Worm (Caenorhabditis elegans) whole organism, L1 larva: ENCODE measurements around the gene mut-7.

Experiments
- C34B4.2 ChIP-seq: sonication (generic microtip); optimal IDR thresholded peaks from 2 replicates; lab custom pipeline; 2017; ENCODE audit warnings: mild to moderate bottlenecking, missing genetic modification characterization, missing compliant biosample characterization
- Y116A8C.19 ChIP-seq: sonication (generic microtip); optimal IDR thresholded peaks from 2 replicates; lab custom pipeline; 2016; ENCODE audit warnings: missing compliant biosample characterization, missing genetic modification characterization, borderline replicate concordance
- aha-1 ChIP-seq: fragments of 150-350 bp; optimal IDR thresholded peaks from 2 replicates; lab custom pipeline; 2014; ENCODE audit warnings: missing biosample characterization, missing genetic modification characterization
- ama-1 ChIP-seq: fragments of 150-350 bp; optimal IDR thresholded peaks from 2 replicates; lab custom pipeline; 2014
- blmp-1 ChIP-seq: fragments of 150-350 bp; optimal IDR thresholded peaks from 2 replicates; lab custom pipeline; 2014; ENCODE audit warnings: missing biosample characterization, missing genetic modification characterization
- ceh-63 ChIP-seq: fragments of 200-800 bp; sonication (Bioruptor generic); optimal IDR thresholded peaks from 2 replicates; lab custom pipeline; 2018; ENCODE audit warnings: mild to moderate bottlenecking, missing genetic modification characterization, missing compliant biosample characterization
- ceh-82 ChIP-seq, 3 experiments: fragments of 150-350 bp in 1 of 3; sonication (generic microtip) in 2 of 3; optimal IDR thresholded peaks; 2 replicates each; lab custom pipeline; 2014 to 2017; ENCODE audit warnings: missing biosample characterization in 3 of 3, missing genetic modification characterization in 3 of 3
- ceh-88 ChIP-seq: fragments of 200-800 bp; sonication (Bioruptor generic); IDR thresholded peaks from 2 replicates; pipeline ENCODE4 v1.3.6; 2022; ENCODE audit warnings: missing genetic modification characterization, missing compliant biosample characterization
- ceh-90 ChIP-seq: sonication (generic microtip); optimal IDR thresholded peaks from 2 replicates; lab custom pipeline; 2016; ENCODE audit warnings: missing genetic modification characterization, missing compliant biosample characterization
- ces-1 ChIP-seq: fragments of 150-350 bp; optimal IDR thresholded peaks from 2 replicates; lab custom pipeline; 2014; ENCODE audit warnings: missing biosample characterization, missing genetic modification reagents, missing genetic modification characterization
- dpl-1 ChIP-seq, 3 experiments: fragments of 150-350 bp in 2 of 3; sonication (generic microtip) in 1 of 3; optimal IDR thresholded peaks; 2 replicates each; lab custom pipeline; 2014 to 2017; ENCODE audit warnings: missing biosample characterization in 3 of 3, missing genetic modification characterization in 3 of 3, missing genetic modification reagents in 3 of 3
- dsc-1 ChIP-seq: sonication (generic microtip); optimal IDR thresholded peaks from 2 replicates; lab custom pipeline; 2016; ENCODE audit warnings: mild to moderate bottlenecking, missing genetic modification characterization, missing compliant biosample characterization
- efl-3 ChIP-seq: fragments of 200-800 bp; sonication (Bioruptor generic); optimal IDR thresholded peaks from 2 replicates; lab custom pipeline; 2018; ENCODE audit warnings: mild to moderate bottlenecking, missing genetic modification characterization, missing compliant biosample characterization
- egl-13 ChIP-seq: sonication (generic microtip); optimal IDR thresholded peaks from 2 replicates; lab custom pipeline; 2016; ENCODE audit warnings: missing genotype, missing genetic modification reagents, missing genetic modification characterization, missing compliant biosample characterization
- egl-27 ChIP-seq, 2 experiments: fragments of 150-350 bp in 1 of 2; sonication (generic microtip); optimal IDR thresholded peaks; 3 replicates each; lab custom pipeline; 2017 to 2018; ENCODE audit warnings: missing biosample characterization in 2 of 2, missing genetic modification characterization in 2 of 2, missing genetic modification reagents in 2 of 2
- elt-2 ChIP-seq: sonication (generic microtip); optimal IDR thresholded peaks from 2 replicates; lab custom pipeline; 2016; ENCODE audit warnings: missing genetic modification characterization, mild to moderate bottlenecking, inconsistent platforms, missing compliant biosample characterization, missing genetic modification reagents
- fkh-4 ChIP-seq: sonication (generic microtip); optimal IDR thresholded peaks from 2 replicates; lab custom pipeline; 2016; ENCODE audit warnings: missing compliant biosample characterization, missing genetic modification characterization, borderline replicate concordance
- fkh-8 ChIP-seq: sonication (generic microtip); optimal IDR thresholded peaks from 2 replicates; lab custom pipeline; 2016; ENCODE audit warnings: mild to moderate bottlenecking, missing genetic modification characterization, missing compliant biosample characterization
- hlh-17 ChIP-seq: fragments of 200-800 bp; sonication (Bioruptor generic); optimal IDR thresholded peaks from 2 replicates; lab custom pipeline; 2018; ENCODE audit warnings: missing genetic modification characterization, mild to moderate bottlenecking, missing compliant biosample characterization, moderate library complexity, borderline replicate concordance
- irx-1 ChIP-seq: sonication (generic microtip); optimal IDR thresholded peaks from 2 replicates; lab custom pipeline; 2016; ENCODE audit warnings: missing genetic modification characterization, missing compliant biosample characterization
- jun-1 ChIP-seq: fragments of 150-350 bp; optimal IDR thresholded peaks from 2 replicates; lab custom pipeline; 2014; ENCODE audit warnings: missing biosample characterization, missing genetic modification reagents, missing genetic modification characterization
- lin-13 ChIP-seq: fragments of 150-350 bp; optimal IDR thresholded peaks from 2 replicates; lab custom pipeline; 2014; ENCODE audit warnings: missing biosample characterization, missing genetic modification reagents, missing genetic modification characterization
- lin-14 ChIP-seq: fragments of 200-800 bp; sonication (Bioruptor generic); optimal IDR thresholded peaks from 2 replicates; lab custom pipeline; 2018; ENCODE audit warnings: mild to moderate bottlenecking, missing genetic modification characterization, moderate library complexity, missing compliant biosample characterization
- lin-15B ChIP-seq: fragments of 150-350 bp; sonication (generic microtip); optimal IDR thresholded peaks from 3 replicates; lab custom pipeline; 2014; ENCODE audit warnings: missing biosample characterization, missing genetic modification characterization
- lin-35 ChIP-seq, 2 experiments: fragments of 150-350 bp; optimal IDR thresholded peaks; 2 replicates each; lab custom pipeline; 2014; ENCODE audit warnings: missing biosample characterization in 2 of 2, missing genetic modification characterization in 2 of 2, missing genetic modification reagents in 2 of 2
- lin-39 ChIP-seq: fragments of 150-350 bp; optimal IDR thresholded peaks from 2 replicates; lab custom pipeline; 2014; ENCODE audit warnings: missing biosample characterization, missing genetic modification reagents, missing genetic modification characterization
- lir-3 ChIP-seq: sonication (generic microtip); optimal IDR thresholded peaks from 2 replicates; lab custom pipeline; 2016; ENCODE audit warnings: mild to moderate bottlenecking, missing genetic modification characterization, moderate library complexity, missing compliant biosample characterization; ENCODE audit not compliant: poor library complexity
- lsy-2 ChIP-seq, 2 experiments: fragments of 150-350 bp; optimal IDR thresholded peaks; 2 replicates each; lab custom pipeline; 2014; ENCODE audit warnings: missing biosample characterization in 2 of 2, missing genetic modification characterization in 2 of 2
- mdl-1 ChIP-seq, 2 experiments: fragments of 150-350 bp; optimal IDR thresholded peaks; 2 replicates each; lab custom pipeline; 2014 to 2017; ENCODE audit warnings: missing biosample characterization in 2 of 2, missing genetic modification characterization in 2 of 2, inconsistent platforms in 1 of 2
- nhr-11 ChIP-seq: fragments of 150-350 bp; optimal IDR thresholded peaks from 2 replicates; lab custom pipeline; 2014; ENCODE audit warnings: missing biosample characterization, missing genetic modification characterization
- nhr-12 ChIP-seq: sonication (generic microtip); optimal IDR thresholded peaks from 2 replicates; lab custom pipeline; 2017; ENCODE audit warnings: missing biosample characterization, missing genetic modification characterization
- nhr-19 ChIP-seq: fragments of 200-800 bp; sonication (Bioruptor generic); conservative IDR thresholded peaks from 2 replicates; pipeline ENCODE4 v1.3.6; 2022; ENCODE audit warnings: missing genetic modification characterization, missing compliant biosample characterization
- nhr-20 ChIP-seq: sonication (generic microtip); optimal IDR thresholded peaks from 2 replicates; lab custom pipeline; 2016; ENCODE audit warnings: mild to moderate bottlenecking, missing genetic modification characterization, missing compliant biosample characterization
- nhr-77 ChIP-seq: fragments of 150-350 bp; optimal IDR thresholded peaks from 2 replicates; lab custom pipeline; 2014; ENCODE audit warnings: missing biosample characterization, missing genetic modification characterization
- nhr-84 ChIP-seq: sonication (generic microtip); optimal IDR thresholded peaks from 2 replicates; lab custom pipeline; 2017; ENCODE audit warnings: missing biosample characterization, missing genetic modification characterization
- pag-3 ChIP-seq: sonication (generic microtip); optimal IDR thresholded peaks from 2 replicates; lab custom pipeline; 2017; ENCODE audit warnings: missing genetic modification characterization, mild to moderate bottlenecking, missing compliant biosample characterization, antibody characterized with exemption, borderline replicate concordance; ENCODE audit not compliant: insufficient read depth
- pax-3 ChIP-seq: fragments of 200-800 bp; sonication (Bioruptor generic); optimal IDR thresholded peaks from 2 replicates; lab custom pipeline; 2018; ENCODE audit warnings: mild to moderate bottlenecking, missing genetic modification characterization, moderate library complexity, missing compliant biosample characterization
- rnt-1 ChIP-seq: sonication (generic microtip); optimal IDR thresholded peaks from 2 replicates; lab custom pipeline; 2016; ENCODE audit warnings: mild to moderate bottlenecking, missing genetic modification characterization, moderate library complexity, missing compliant biosample characterization
- skn-1 ChIP-seq: fragments of 150-350 bp; optimal IDR thresholded peaks from 2 replicates; lab custom pipeline; 2014; ENCODE audit warnings: missing biosample characterization, missing genetic modification characterization
- snpc-4 ChIP-seq: fragments of 150-350 bp; optimal IDR thresholded peaks from 2 replicates; lab custom pipeline; 2014; ENCODE audit warnings: missing biosample characterization, missing genetic modification characterization
- snu-23 ChIP-seq: sonication (generic microtip); optimal IDR thresholded peaks from 2 replicates; lab custom pipeline; 2016; ENCODE audit warnings: missing genetic modification characterization, missing compliant biosample characterization
- sup-37 ChIP-seq: fragments of 200-800 bp; sonication (Bioruptor generic); optimal IDR thresholded peaks from 2 replicates; lab custom pipeline; 2018; ENCODE audit warnings: mild to moderate bottlenecking, missing genetic modification characterization, missing compliant biosample characterization
- swsn-7 ChIP-seq: sonication (generic microtip); optimal IDR thresholded peaks from 2 replicates; lab custom pipeline; 2016; ENCODE audit warnings: missing genetic modification characterization, missing compliant biosample characterization
- tbx-2 ChIP-seq: sonication (generic microtip); optimal IDR thresholded peaks from 2 replicates; lab custom pipeline; 2016; ENCODE audit warnings: missing genetic modification characterization, missing compliant biosample characterization
- tlp-1 ChIP-seq: fragments of 150-350 bp; optimal IDR thresholded peaks from 2 replicates; lab custom pipeline; 2014; ENCODE audit warnings: missing biosample characterization, missing genetic modification characterization
- unc-130 ChIP-seq: fragments of 150-350 bp; optimal IDR thresholded peaks from 2 replicates; lab custom pipeline; 2017; ENCODE audit warnings: missing biosample characterization, missing genetic modification characterization, inconsistent platforms
- unc-62 ChIP-seq: fragments of 150-350 bp; optimal IDR thresholded peaks from 2 replicates; lab custom pipeline; 2014; ENCODE audit warnings: missing biosample characterization, missing genetic modification reagents, missing genetic modification characterization
- unc-86 ChIP-seq: sonication (generic microtip); optimal IDR thresholded peaks from 2 replicates; lab custom pipeline; 2016; ENCODE audit warnings: missing genetic modification characterization, missing compliant biosample characterization
- vab-15 ChIP-seq: sonication (generic microtip); optimal IDR thresholded peaks from 2 replicates; lab custom pipeline; 2017; ENCODE audit warnings: missing genotype, mild to moderate bottlenecking, missing genetic modification characterization, missing compliant biosample characterization
- zag-1 ChIP-seq: fragments of 150-350 bp; optimal IDR thresholded peaks from 2 replicates; lab custom pipeline; 2014; ENCODE audit warnings: missing biosample characterization, missing genetic modification characterization
- ztf-11 ChIP-seq, 2 experiments: sonication (generic microtip); optimal IDR thresholded peaks; 2 replicates each; lab custom pipeline; 2016 to 2017; ENCODE audit warnings: missing genetic modification characterization in 2 of 2, missing biosample characterization in 1 of 2, missing compliant biosample characterization in 1 of 2

mut-7 gene

ce11 chrIII:9546016-9546659 lies 4.0 kb upstream of the mut-7 start, which contains the start of gene unc-16:
Gene unc-16, plus strand, starts transcription at chrIII:9546258.
- peak; percentile 88 for TF ChIP-seq unc-130 (tag; lab: Kevin White, UChicago)
- TF ChIP-seq snu-23 (GFP tag; lab: Kevin White, UChicago), result peak; percentile 95
- TF ChIP-seq aha-1 (tag; lab: Kevin White, UChicago), result peak; percentile 67
- no peak for TF ChIP-seq nhr-12 (tag; lab: Kevin White, UChicago)
- peak; percentile 72 for TF ChIP-seq blmp-1 (tag; lab: Kevin White, UChicago)
- peak; percentile 51 for TF ChIP-seq ceh-63
- peak; percentile 93 for TF ChIP-seq rnt-1
- TF ChIP-seq dsc-1 (tag; lab: Kevin White, UChicago), result peak; percentile 89
- TF ChIP-seq tlp-1, result no peak
- TF ChIP-seq fkh-4 (tag; lab: Kevin White, UChicago), result peak; percentile 63
- TF ChIP-seq lin-15B, result peak; percentile 82
- TF ChIP-seq pax-3 (tag; lab: Kevin White, UChicago), result peak; percentile 69
- no peak for TF ChIP-seq pag-3 (tag; lab: Kevin White, UChicago)
- TF ChIP-seq mdl-1 (tag; optimal IDR thresholded peaks at IDR 0.05; lab: Kevin White, UChicago), result peak; percentile 48 to 98
- no peak for TF ChIP-seq egl-27 (tag; optimal IDR thresholded peaks at IDR 0.05; lab: Kevin White, UChicago)
- peak; percentile 99 to 100 for TF ChIP-seq lsy-2 (tag; optimal IDR thresholded peaks at IDR 0.05; lab: Kevin White, UChicago)
- TF ChIP-seq snpc-4 (tag; lab: Kevin White, UChicago), result peak; percentile 73
- no peak for TF ChIP-seq unc-62 (GFP tag; lab: Kevin White, UChicago)
- TF ChIP-seq nhr-20 (tag; lab: Kevin White, UChicago), result peak; percentile 90
- TF ChIP-seq zag-1 (tag; lab: Kevin White, UChicago), result no peak
- TF ChIP-seq nhr-84 (tag; lab: Kevin White, UChicago), result no peak
- no peak for TF ChIP-seq ces-1 (GFP tag; lab: Kevin White, UChicago)
- TF ChIP-seq lin-35 (GFP tag; optimal IDR thresholded peaks at IDR 0.05; lab: Kevin White, UChicago), result peak; percentile 86
- TF ChIP-seq ama-1 (lab: Kevin White, UChicago), result peak; percentile 83
- TF ChIP-seq nhr-11, result peak; percentile 11
- peak; percentile 76 for TF ChIP-seq jun-1 (tag; lab: Kevin White, UChicago)
- peak; percentile 79 for TF ChIP-seq sup-37 (GFP tag; lab: Kevin White, UChicago)
- TF ChIP-seq egl-13 (tag; lab: Kevin White, UChicago), result peak; percentile 88
- TF ChIP-seq efl-3, result peak; percentile 8
- no peak for TF ChIP-seq vab-15
- TF ChIP-seq ceh-90, result peak; percentile 43
- peak; percentile 35 for TF ChIP-seq lin-39 (tag; lab: Kevin White, UChicago)
- TF ChIP-seq nhr-19 (GFP tag; lab: Robert Waterston, UW), result peak; percentile 87
- peak in 1 of 2 experiments; percentile 78 for TF ChIP-seq ztf-11 (tag; optimal IDR thresholded peaks at IDR 0.05; lab: Kevin White, UChicago)
- peak; percentile 90 for TF ChIP-seq fkh-8
- peak; percentile 79 for TF ChIP-seq lir-3 (tag; lab: Kevin White, UChicago)
- TF ChIP-seq Y116A8C.19 (tag; lab: Kevin White, UChicago), result no peak
- peak; percentile 19 for TF ChIP-seq elt-2 (tag; lab: Kevin White, UChicago)
- TF ChIP-seq hlh-17 (GFP tag; lab: Kevin White, UChicago), result no peak
- peak; percentile 78 to 92 (median 89) for TF ChIP-seq ceh-82 (tag; optimal IDR thresholded peaks at IDR 0.05; lab: Kevin White, UChicago)
- TF ChIP-seq lin-13 (GFP tag; lab: Kevin White, UChicago), result peak; percentile 90
- TF ChIP-seq dpl-1 (GFP tag; optimal IDR thresholded peaks at IDR 0.05; lab: Kevin White, UChicago), result peak; percentile 77 to 84 (median 81)
- TF ChIP-seq C34B4.2 (tag; lab: Kevin White, UChicago), result no peak
- TF ChIP-seq ceh-88, result peak; percentile 67
- TF ChIP-seq lin-14 (GFP tag; lab: Kevin White, UChicago), result peak; percentile 95
- peak; percentile 92 for TF ChIP-seq unc-86 (tag; lab: Kevin White, UChicago)
- peak; percentile 89 for TF ChIP-seq irx-1 (tag; lab: Kevin White, UChicago)
- peak; percentile 87 for TF ChIP-seq skn-1 (tag; lab: Kevin White, UChicago)
- TF ChIP-seq tbx-2 (tag; lab: Kevin White, UChicago), result peak; percentile 93
- peak; percentile 94 for TF ChIP-seq swsn-7 (tag; lab: Kevin White, UChicago)
- peak; percentile 78 for TF ChIP-seq nhr-77 (tag; lab: Kevin White, UChicago)
